Worm (Caenorhabditis elegans): Measurements from ENCODE around the gene acs-6.

DNA sequence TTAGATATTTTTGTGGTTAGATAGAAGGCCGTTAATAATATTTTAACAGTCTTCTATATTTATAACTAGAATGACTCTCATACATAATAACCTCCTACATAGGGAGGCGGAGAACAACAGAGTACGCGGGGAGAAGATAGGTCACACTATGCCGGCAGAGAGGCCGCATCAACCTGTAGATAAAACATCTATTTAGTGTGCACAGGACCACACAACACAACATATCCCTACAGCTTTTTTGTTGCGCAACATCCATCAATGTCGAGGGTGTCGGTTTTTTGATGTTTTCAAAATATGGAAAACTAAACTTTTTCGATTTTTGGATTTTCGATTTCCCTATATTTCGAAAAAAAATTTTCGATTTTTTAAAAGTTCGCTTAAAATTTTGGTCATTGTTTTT lies 29.0 kb downstream of the acs-6 start:
- TF ChIP-seq drap-1 (GFP tag; optimal IDR thresholded peaks at IDR 0.05) (no peak), nhr-28 (tag; optimal IDR thresholded peaks at IDR 0.05) (no peak), ztf-11 (tag; optimal IDR thresholded peaks at IDR 0.05) (no peak), unc-62 (GFP tag; optimal IDR thresholded peaks at IDR 0.05) (no peak), sptf-1 (tag; optimal IDR thresholded peaks at IDR 0.05) (no peak), unc-39 (tag; optimal IDR thresholded peaks at IDR 0.05) (no peak), nhr-12 (tag; optimal IDR thresholded peaks at IDR 0.05) (no peak), hlh-1 (tag; optimal IDR thresholded peaks at IDR 0.05) (no peak), nhr-76 (tag; optimal IDR thresholded peaks at IDR 0.05) (no peak), blmp-1 (tag; optimal IDR thresholded peaks at IDR 0.05) (no peak)
